Fruit fly (Drosophila melanogaster) whole organism, pupa: ENCODE measurements around the gene CG11374.

Experiments used
- CG10348 ChIP-seq: fragments of 200-800 bp; sonication (Bioruptor generic); IDR thresholded peaks from 2 replicates; pipeline ENCODE4 v1.3.6; 2022; ENCODE audit warnings: missing biosample characterization, missing genetic modification characterization
- CG12605 ChIP-seq: fragments of 200-800 bp; sonication (Bioruptor generic); IDR thresholded peaks from 2 replicates; pipeline ENCODE4 v1.3.6; 2022; ENCODE audit warnings: missing biosample characterization, missing genetic modification characterization
- CG15710 ChIP-seq: fragments of 200-800 bp; sonication (Bioruptor generic); optimal IDR thresholded peaks from 2 replicates; lab custom pipeline; 2018; ENCODE audit warnings: missing biosample characterization, mild to moderate bottlenecking, missing genetic modification characterization, moderate library complexity
- CG17806 ChIP-seq: fragments of 200-800 bp; sonication (Bioruptor generic); optimal IDR thresholded peaks from 2 replicates; lab custom pipeline; 2018; ENCODE audit warnings: missing biosample characterization, mild to moderate bottlenecking, missing genetic modification characterization, moderate library complexity
- CG32121 ChIP-seq: fragments of 200-800 bp; sonication (Bioruptor generic); IDR thresholded peaks from 2 replicates; pipeline ENCODE4 v1.3.6; 2022; ENCODE audit warnings: missing biosample characterization, missing genetic modification characterization
- CG34367 ChIP-seq: fragments of 200-800 bp; sonication (Bioruptor generic); optimal IDR thresholded peaks from 2 replicates; lab custom pipeline; 2018; ENCODE audit warnings: missing biosample characterization, mild to moderate bottlenecking, missing genetic modification characterization
- CG8301 ChIP-seq: fragments of 200-800 bp; sonication (Bioruptor generic); optimal IDR thresholded peaks from 2 replicates; lab custom pipeline; 2018; ENCODE audit warnings: missing biosample characterization, mild to moderate bottlenecking, missing genetic modification characterization
- CG9948 ChIP-seq: fragments of 200-800 bp; sonication (Bioruptor generic); optimal IDR thresholded peaks from 2 replicates; lab custom pipeline; 2018; ENCODE audit warnings: missing biosample characterization, mild to moderate bottlenecking, missing genetic modification characterization, moderate library complexity
- EcR ChIP-seq: fragments of 200-800 bp; sonication (Bioruptor generic); optimal IDR thresholded peaks from 3 replicates; lab custom pipeline; 2019; ENCODE audit warnings: missing biosample characterization, missing genetic modification characterization, mild to moderate bottlenecking, moderate library complexity, missing genetic modification reagents
- Ets98B ChIP-seq: fragments of 200-800 bp; sonication (Bioruptor generic); IDR thresholded peaks from 2 replicates; pipeline ENCODE4 v1.3.6; 2022; ENCODE audit warnings: missing biosample characterization, missing genetic modification characterization
- Pif1B ChIP-seq: fragments of 200-800 bp; sonication (Bioruptor generic); optimal IDR thresholded peaks from 3 replicates; lab custom pipeline; 2016; ENCODE audit warnings: missing biosample characterization, missing genetic modification characterization
- Snoo ChIP-seq: fragments of 200-800 bp; sonication (Bioruptor generic); optimal IDR thresholded peaks from 3 replicates; lab custom pipeline; 2017; ENCODE audit warnings: missing biosample characterization, mild to moderate bottlenecking, missing genetic modification characterization, inconsistent platforms
- gl ChIP-seq: fragments of 200-800 bp; sonication (Bioruptor generic); optimal IDR thresholded peaks from 2 replicates; lab custom pipeline; 2018; ENCODE audit warnings: missing biosample characterization, mild to moderate bottlenecking, missing genetic modification characterization
- rn ChIP-seq: fragments of 200-800 bp; sonication (Bioruptor generic); IDR thresholded peaks from 2 replicates; pipeline ENCODE4 v1.3.6; 2022; ENCODE audit warnings: missing biosample characterization, missing genetic modification characterization

DNA sequence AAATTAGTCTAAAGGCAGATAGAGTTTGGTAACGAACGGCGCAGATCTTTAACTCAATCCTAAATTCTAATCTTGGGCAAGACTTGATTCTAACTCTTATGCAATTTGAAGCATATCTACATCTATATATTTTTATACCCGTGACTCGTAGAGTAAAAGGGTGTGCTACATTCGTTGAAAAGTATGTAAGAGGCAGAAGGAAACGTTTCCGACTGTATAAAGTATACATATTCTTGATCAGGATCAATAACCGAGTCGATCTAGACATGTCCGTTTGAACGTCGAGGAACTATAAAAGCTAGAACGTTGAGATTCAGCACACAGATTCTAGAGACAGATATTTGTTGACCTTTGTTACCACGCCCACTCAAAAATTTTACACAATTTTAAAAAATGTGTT lies 40.2 kb downstream of the CG11374 start, which contains the start of gene CG13694:
- TF ChIP-seq rn (GFP tag; lab: Robert Waterston, UW) (no peak), CG32121 (GFP tag; lab: Robert Waterston, UW) (no peak), CG17806 (tag; lab: Kevin White, UChicago) (no peak), Snoo (tag; lab: Kevin White, UChicago) (no peak), CG8301 (tag; lab: Kevin White, UChicago) (no peak), CG15710 (no peak), Pif1B (GFP tag; lab: Kevin White, UChicago) (no peak), CG10348 (GFP tag; lab: Robert Waterston, UW) (no peak), CG12605 (GFP tag; lab: Robert Waterston, UW) (no peak), EcR (GFP tag; lab: Kevin White, UChicago) (no peak), gl (tag; lab: Kevin White, UChicago) (no peak), CG34367 (tag; lab: Kevin White, UChicago) (no peak), Ets98B (GFP tag; lab: Robert Waterston, UW) (no peak), CG9948 (tag; lab: Kevin White, UChicago) (no peak)
